Worm (Caenorhabditis elegans) whole organism, L4 larva: ENCODE results near the gene B0393.9.

Source experiments
- D1046.2 ChIP-seq: fragments of 200-800 bp; sonication (Bioruptor generic); IDR thresholded peaks from 2 replicates; pipeline ENCODE4 v1.3.6; 2022; ENCODE audit warnings: missing genetic modification characterization, missing compliant biosample characterization
- R02D3.7 ChIP-seq: fragments of 150-350 bp; sonication (generic microtip); optimal IDR thresholded peaks from 3 replicates; lab custom pipeline; 2014; ENCODE audit warnings: missing biosample characterization, missing genetic modification characterization
- T26A8.4 ChIP-seq: fragments of 200-800 bp; sonication (Bioruptor generic); IDR thresholded peaks from 2 replicates; pipeline ENCODE4 v1.3.6; 2022; ENCODE audit warnings: missing genetic modification characterization, missing compliant biosample characterization
- Y105C5A.15 ChIP-seq: fragments of 200-800 bp; sonication (Bioruptor generic); IDR thresholded peaks from 2 replicates; pipeline ENCODE4 v1.3.6; 2022; ENCODE audit warnings: missing genetic modification characterization, missing compliant biosample characterization
- Y48G9A.11 ChIP-seq: fragments of 200-800 bp; sonication (Bioruptor generic); IDR thresholded peaks from 2 replicates; pipeline ENCODE4 v1.3.6; 2022; ENCODE audit warnings: missing genetic modification reagents, missing genetic modification characterization, missing compliant biosample characterization
- Y75B8A.6 ChIP-seq: fragments of 200-800 bp; sonication (Bioruptor generic); IDR thresholded peaks from 2 replicates; pipeline ENCODE4 v1.3.6; 2022; ENCODE audit warnings: missing genetic modification reagents, missing genetic modification characterization, missing compliant biosample characterization
- aha-1 ChIP-seq: fragments of 150-350 bp; peaks from one replicate; lab custom pipeline; 2014; ENCODE audit warnings: missing biosample characterization, missing genetic modification characterization
- arid-1 ChIP-seq: fragments of 200-800 bp; sonication (Bioruptor generic); conservative IDR thresholded peaks from 2 replicates; pipeline ENCODE4 v1.3.6; 2022; ENCODE audit warnings: missing genetic modification reagents, missing genetic modification characterization, missing compliant biosample characterization
- ceh-20 ChIP-seq: fragments of 200-800 bp; sonication (Bioruptor generic); IDR thresholded peaks from 2 replicates; pipeline ENCODE4 v1.3.6; 2022; ENCODE audit warnings: missing genetic modification reagents, missing genetic modification characterization, missing compliant biosample characterization
- ceh-62 ChIP-seq: sonication (generic microtip); optimal IDR thresholded peaks from 2 replicates; lab custom pipeline; 2017; ENCODE audit warnings: missing biosample characterization, missing genetic modification characterization
- ctbp-1 ChIP-seq: fragments of 200-800 bp; sonication (Bioruptor generic); IDR thresholded peaks from 2 replicates; pipeline ENCODE4 v1.3.6; 2022; ENCODE audit warnings: missing genetic modification reagents, missing genetic modification characterization, missing compliant biosample characterization
- daf-16 ChIP-seq, 3 experiments: sonication (generic microtip); optimal IDR thresholded peaks; 2 replicates each; lab custom pipeline; 2016 to 2017; ENCODE audit warnings: missing genetic modification characterization in 3 of 3, missing genetic modification reagents in 3 of 3, mild to moderate bottlenecking in 2 of 3, missing compliant biosample characterization in 2 of 3, missing biosample characterization in 1 of 3, moderate library complexity in 1 of 3
- dmd-6 ChIP-seq: fragments of 200-800 bp; sonication (Bioruptor generic); IDR thresholded peaks from 2 replicates; pipeline ENCODE4 v1.3.6; 2022; ENCODE audit warnings: missing genetic modification reagents, missing genetic modification characterization, missing compliant biosample characterization
- egl-27 ChIP-seq: sonication (generic microtip); optimal IDR thresholded peaks from 3 replicates; lab custom pipeline; 2017; ENCODE audit warnings: missing biosample characterization, missing genetic modification reagents, missing genetic modification characterization
- hlh-30 ChIP-seq: sonication (generic microtip); optimal IDR thresholded peaks from 2 replicates; lab custom pipeline; 2017; ENCODE audit warnings: antibody characterized with exemption, mild to moderate bottlenecking, missing genetic modification characterization, missing compliant biosample characterization; ENCODE audit not compliant: insufficient read depth
- hmg-1.1 ChIP-seq: fragments of 200-800 bp; sonication (Bioruptor generic); IDR thresholded peaks from 2 replicates; pipeline ENCODE4 v1.3.6; 2022; ENCODE audit warnings: missing genetic modification reagents, missing genetic modification characterization, missing compliant biosample characterization
- jun-1 ChIP-seq: fragments of 150-350 bp; optimal IDR thresholded peaks from 2 replicates; lab custom pipeline; 2014; ENCODE audit warnings: missing biosample characterization, missing genetic modification reagents, missing genetic modification characterization
- lin-1 ChIP-seq: fragments of 200-800 bp; sonication (Bioruptor generic); IDR thresholded peaks from 2 replicates; pipeline ENCODE4 v1.3.6; 2022; ENCODE audit warnings: missing genetic modification reagents, missing genetic modification characterization, missing compliant biosample characterization
- lin-13 ChIP-seq: fragments of 150-350 bp; optimal IDR thresholded peaks from 2 replicates; lab custom pipeline; 2014; ENCODE audit warnings: missing biosample characterization, missing genetic modification reagents, missing genetic modification characterization
- lin-15B ChIP-seq: fragments of 150-350 bp; sonication (generic microtip); optimal IDR thresholded peaks from 3 replicates; lab custom pipeline; 2014; ENCODE audit warnings: missing biosample characterization, missing genetic modification characterization
- lin-29 ChIP-seq: fragments of 200-800 bp; sonication (Bioruptor generic); IDR thresholded peaks from 2 replicates; pipeline ENCODE4 v1.3.6; 2022; ENCODE audit warnings: missing genetic modification reagents, missing genetic modification characterization, missing compliant biosample characterization
- lin-38 ChIP-seq: fragments of 200-800 bp; sonication (Bioruptor generic); IDR thresholded peaks from 2 replicates; pipeline ENCODE4 v1.3.6; 2022; ENCODE audit warnings: missing genetic modification reagents, missing genetic modification characterization, missing compliant biosample characterization
- lsy-2 ChIP-seq, 2 experiments: fragments of 150-350 bp in 1 of 2; sonication (generic microtip) in 1 of 2; optimal IDR thresholded peaks; 2 replicates each; lab custom pipeline; 2014 to 2017; ENCODE audit warnings: missing biosample characterization in 2 of 2, missing genetic modification characterization in 2 of 2
- madf-9 ChIP-seq: fragments of 200-800 bp; sonication (Bioruptor generic); conservative IDR thresholded peaks from 2 replicates; pipeline ENCODE4 v1.3.6; 2022; ENCODE audit warnings: missing genetic modification reagents, missing genetic modification characterization, missing compliant biosample characterization
- mdt-29 ChIP-seq: fragments of 200-800 bp; sonication (Bioruptor generic); IDR thresholded peaks from 2 replicates; pipeline ENCODE4 v1.3.6; 2022; ENCODE audit warnings: missing genetic modification reagents, missing genetic modification characterization, missing compliant biosample characterization
- mep-1 ChIP-seq: fragments of 150-350 bp; sonication (generic microtip); optimal IDR thresholded peaks from 3 replicates; lab custom pipeline; 2014; ENCODE audit warnings: missing biosample characterization, missing genetic modification characterization
- mes-2 ChIP-seq: sonication (generic microtip); optimal IDR thresholded peaks from 2 replicates; lab custom pipeline; 2016; ENCODE audit warnings: missing genotype, mild to moderate bottlenecking, missing genetic modification characterization, missing compliant biosample characterization; ENCODE audit not compliant: poor library complexity, severe bottlenecking
- mxl-2 ChIP-seq: fragments of 200-800 bp; sonication (Bioruptor generic); conservative IDR thresholded peaks from 2 replicates; pipeline ENCODE4 v1.3.6; 2022; ENCODE audit warnings: missing genetic modification reagents, missing genetic modification characterization, missing compliant biosample characterization
- mxl-3 ChIP-seq: fragments of 200-800 bp; sonication (Bioruptor generic); optimal IDR thresholded peaks from 2 replicates; lab custom pipeline; 2018; ENCODE audit warnings: mild to moderate bottlenecking, missing genetic modification characterization, missing compliant biosample characterization
- nhr-102 ChIP-seq: sonication (generic microtip); optimal IDR thresholded peaks from 2 replicates; lab custom pipeline; 2016; ENCODE audit warnings: mild to moderate bottlenecking, missing genetic modification characterization, moderate library complexity, missing compliant biosample characterization
- nhr-11 ChIP-seq: fragments of 150-350 bp; optimal IDR thresholded peaks from 2 replicates; lab custom pipeline; 2014; ENCODE audit warnings: missing biosample characterization, missing genetic modification characterization
- nhr-28 ChIP-seq: fragments of 150-350 bp; optimal IDR thresholded peaks from 2 replicates; lab custom pipeline; 2014; ENCODE audit warnings: missing biosample characterization, missing genetic modification characterization
- nhr-42 ChIP-seq: fragments of 200-800 bp; sonication (Bioruptor generic); IDR thresholded peaks from 2 replicates; pipeline ENCODE4 v1.3.6; 2022; ENCODE audit warnings: missing genetic modification characterization, missing compliant biosample characterization
- nhr-48 ChIP-seq: sonication (generic microtip); optimal IDR thresholded peaks from 2 replicates; lab custom pipeline; 2016; ENCODE audit warnings: mild to moderate bottlenecking, missing genetic modification characterization, missing compliant biosample characterization
- nhr-6 ChIP-seq: fragments of 150-350 bp; optimal IDR thresholded peaks from 2 replicates; lab custom pipeline; 2014; ENCODE audit warnings: missing biosample characterization, missing genetic modification characterization
- nhr-76 ChIP-seq: fragments of 150-350 bp; optimal IDR thresholded peaks from 2 replicates; lab custom pipeline; 2014; ENCODE audit warnings: missing biosample characterization, missing genetic modification characterization
- pha-4 ChIP-seq, 2 experiments: fragments of 150-350 bp in 1 of 2; fragments of 200-800 bp in 1 of 2; sonication (Bioruptor generic) in 1 of 2; IDR thresholded peaks in 1 of 2; optimal IDR thresholded peaks in 1 of 2; 2 replicates each; pipeline versions ENCODE4 v1.3.6 to Lab custom; 2014 to 2022; ENCODE audit warnings: missing genetic modification characterization in 2 of 2, missing genetic modification reagents in 2 of 2, missing biosample characterization in 1 of 2, missing compliant biosample characterization in 1 of 2
- php-3 ChIP-seq: fragments of 200-800 bp; sonication (Bioruptor generic); IDR thresholded peaks from 2 replicates; pipeline ENCODE4 v1.3.6; 2022; ENCODE audit warnings: missing genetic modification reagents, missing genetic modification characterization, missing compliant biosample characterization
- sdz-12 ChIP-seq: fragments of 200-800 bp; sonication (Bioruptor generic); optimal IDR thresholded peaks from 2 replicates; lab custom pipeline; 2018; ENCODE audit warnings: mild to moderate bottlenecking, missing genetic modification characterization, missing compliant biosample characterization
- skn-1 ChIP-seq: fragments of 150-350 bp; optimal IDR thresholded peaks from 2 replicates; lab custom pipeline; 2014; ENCODE audit warnings: missing biosample characterization, missing genetic modification characterization
- snpc-1.2 ChIP-seq: fragments of 200-800 bp; sonication (Bioruptor generic); IDR thresholded peaks from 2 replicates; pipeline ENCODE4 v1.3.6; 2022; ENCODE audit warnings: missing genetic modification reagents, missing genetic modification characterization, missing compliant biosample characterization
- vab-7 ChIP-seq: fragments of 200-800 bp; sonication (Bioruptor generic); IDR thresholded peaks from 2 replicates; pipeline ENCODE4 v1.3.6; 2022; ENCODE audit warnings: missing genetic modification reagents, missing genetic modification characterization, missing compliant biosample characterization
- zfp-3 ChIP-seq: fragments of 200-800 bp; sonication (Bioruptor generic); conservative IDR thresholded peaks from 2 replicates; pipeline ENCODE4 v1.3.6; 2022; ENCODE audit warnings: missing genetic modification reagents, missing genetic modification characterization, missing compliant biosample characterization

B0393.9 gene

DNA sequence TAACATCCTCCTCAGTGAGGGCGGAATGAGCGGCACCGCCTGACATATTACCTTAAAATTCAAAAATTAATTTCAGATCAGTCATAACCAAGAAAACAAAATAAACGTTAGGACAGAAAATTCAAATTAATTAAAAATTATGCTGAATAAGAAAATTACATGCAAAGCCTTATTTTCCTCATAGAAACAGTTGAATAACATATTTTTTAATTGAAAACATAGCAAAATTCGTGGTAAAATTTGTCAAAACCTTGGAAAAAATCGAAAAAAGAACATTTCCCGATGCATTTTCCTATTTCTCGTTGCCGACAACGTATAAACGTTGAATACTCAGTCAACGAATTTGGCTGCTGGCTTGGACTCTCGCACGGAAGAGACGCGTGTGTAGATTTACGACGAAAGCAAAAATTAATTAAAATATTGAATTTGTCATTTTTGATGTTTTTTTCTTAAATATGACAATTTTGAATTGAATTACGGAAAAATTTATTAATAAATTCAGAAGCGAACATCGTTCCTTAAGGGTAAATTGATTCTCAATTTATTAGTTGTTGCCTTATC, 25.9 kb downstream of the B0393.9 start, which contains the start of the genes rps-0 and rbg-3 (continued):
- TF ChIP-seq jun-1 (tag; lab: Kevin White, UChicago) (no peak), mxl-3 (GFP tag; lab: Kevin White, UChicago) (peak; percentile 31), mep-1 (tag; lab: Kevin White, UChicago) (peak; percentile 95), lin-13 (GFP tag; lab: Kevin White, UChicago) (peak; percentile 84), nhr-28 (tag; lab: Kevin White, UChicago) (peak; percentile 83), hlh-30 (tag; lab: Kevin White, UChicago) (peak; percentile 83), Y75B8A.6 (GFP tag; lab: Robert Waterston, UW) (no peak), nhr-48 (tag; lab: Kevin White, UChicago) (peak; percentile 46), aha-1 (tag; lab: Kevin White, UChicago) (peak; percentile 99), nhr-6 (peak; percentile 89), daf-16 (GFP tag; optimal IDR thresholded peaks at IDR 0.05; lab: Kevin White, UChicago) (peak in 1 of 2 experiments; percentile 33), daf-16 (tag; optimal IDR thresholded peaks at IDR 0.05; lab: Kevin White, UChicago) (peak; percentile 64), egl-27 (tag; lab: Kevin White, UChicago) (no peak), lin-29 (GFP tag; lab: Robert Waterston, UW) (no peak), php-3 (no peak), nhr-11 (tag; lab: Kevin White, UChicago) (peak; percentile 92), pha-4 (GFP tag; IDR thresholded peaks at IDR 0.05; lab: Robert Waterston, UW) (peak; percentile 37; the same call in 1 of the 2 replicates), pha-4 (tag; optimal IDR thresholded peaks at IDR 0.05; lab: Kevin White, UChicago) (peak; percentile 68), ceh-62 (tag; lab: Kevin White, UChicago) (no peak), madf-9 (GFP tag; lab: Robert Waterston, UW) (no peak), sdz-12 (GFP tag; lab: Kevin White, UChicago) (no peak), D1046.2 (GFP tag; lab: Robert Waterston, UW) (no peak), vab-7 (0 out of 2 replicates have a peak, but pooled peaks have one; percentile 38), mes-2 (tag; lab: Kevin White, UChicago) (peak; percentile 95), dmd-6 (GFP tag; lab: Robert Waterston, UW) (peak; percentile 77), mdt-29 (no peak), zfp-3 (peak; percentile 53), nhr-102 (tag; lab: Kevin White, UChicago) (peak; percentile 82), skn-1 (tag; lab: Kevin White, UChicago) (no peak), lin-1 (GFP tag; lab: Robert Waterston, UW) (no peak), lin-15B (tag; lab: Kevin White, UChicago) (peak; percentile 26), mxl-2 (GFP tag; lab: Robert Waterston, UW) (no peak), lin-38 (GFP tag; lab: Robert Waterston, UW) (peak; percentile 87), ceh-20 (0 out of 2 replicates have a peak, but pooled peaks have one; percentile 39), nhr-76 (tag; lab: Kevin White, UChicago) (no peak), Y105C5A.15 (GFP tag; lab: Robert Waterston, UW) (no peak), R02D3.7 (tag; lab: Kevin White, UChicago) (peak; percentile 90)
- TF ChIP-seq, all 104 proteins: peak for 47

DNA sequence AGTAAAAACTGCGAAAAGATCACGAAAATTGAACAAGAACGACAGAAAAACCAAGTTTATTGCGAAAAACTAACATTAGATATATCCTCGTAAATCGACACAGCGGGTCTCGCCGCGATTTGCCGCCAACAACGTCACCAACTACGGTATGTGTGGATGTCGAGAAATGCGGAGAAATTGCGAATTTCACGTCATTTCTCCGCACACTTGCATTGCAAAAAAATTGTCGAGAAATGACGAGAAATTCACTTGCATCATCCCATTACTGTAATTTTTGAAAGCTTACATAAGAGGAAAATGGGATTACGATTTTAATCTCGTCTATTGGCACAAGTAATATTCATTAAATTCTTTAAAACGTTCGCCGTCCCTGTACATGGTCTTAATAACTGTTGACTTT, 27.4 kb downstream of the B0393.9 start:
- TF ChIP-seq ceh-20 (peak; percentile 82), dmd-6 (GFP tag; lab: Robert Waterston, UW) (peak; percentile 35), Y48G9A.11 (GFP tag; lab: Robert Waterston, UW) (0 out of 2 replicates have a peak, but pooled peaks have one; percentile 32), snpc-1.2 (GFP tag; lab: Robert Waterston, UW) (0 out of 2 replicates have a peak, but pooled peaks have one; percentile 39), T26A8.4 (GFP tag; lab: Robert Waterston, UW) (peak; percentile 77), lsy-2 (tag; optimal IDR thresholded peaks at IDR 0.05; lab: Kevin White, UChicago) (peak in 1 of 2 experiments; percentile 38), arid-1 (peak; percentile 65), zfp-3 (0 out of 2 replicates have a peak, but pooled peaks have one; percentile 60), nhr-42 (0 out of 2 replicates have a peak, but pooled peaks have one; percentile 19), lin-29 (GFP tag; lab: Robert Waterston, UW) (peak; percentile 82), hmg-1.1 (GFP tag; lab: Robert Waterston, UW) (peak; percentile 75), mdt-29 (0 out of 2 replicates have a peak, but pooled peaks have one; percentile 8), ctbp-1 (GFP tag; lab: Robert Waterston, UW) (peak; percentile 67), lin-38 (GFP tag; lab: Robert Waterston, UW) (peak; percentile 84)
- TF ChIP-seq, all 104 proteins: peak for 14; not testable (repeated sequence) for 90
